Worm (Caenorhabditis elegans) whole organism, L2 larva: ENCODE measurements around the gene ZK177.9.

Experiments
- Y55F3AM.14 ChIP-seq: fragments of 200-800 bp; sonication (Bioruptor generic); optimal IDR thresholded peaks from 2 replicates; lab custom pipeline; 2018; ENCODE audit warnings: mild to moderate bottlenecking, missing genetic modification characterization, missing compliant biosample characterization
- blmp-1 ChIP-seq: sonication (generic microtip); optimal IDR thresholded peaks from 2 replicates; lab custom pipeline; 2017; ENCODE audit warnings: missing genetic modification characterization, mild to moderate bottlenecking, missing compliant biosample characterization, antibody characterized with exemption, moderate library complexity; ENCODE audit not compliant: insufficient read depth
- egl-27 ChIP-seq: sonication (generic microtip); optimal IDR thresholded peaks from 3 replicates; lab custom pipeline; 2017; ENCODE audit warnings: missing biosample characterization, missing genetic modification reagents, missing genetic modification characterization
- lsy-2 ChIP-seq, 2 experiments: fragments of 150-350 bp in 1 of 2; sonication (generic microtip) in 1 of 2; optimal IDR thresholded peaks; 2 replicates each; lab custom pipeline; 2014 to 2017; ENCODE audit warnings: missing biosample characterization in 2 of 2, missing genetic modification characterization in 2 of 2
- nhr-10 ChIP-seq: sonication (generic microtip); optimal IDR thresholded peaks from 2 replicates; lab custom pipeline; 2017; ENCODE audit warnings: missing biosample characterization, missing genetic modification characterization
- nhr-6 ChIP-seq: fragments of 150-350 bp; optimal IDR thresholded peaks from 2 replicates; lab custom pipeline; 2014; ENCODE audit warnings: missing biosample characterization, missing genetic modification characterization

- no peak for TF ChIP-seq egl-27 (tag; lab: Kevin White, UChicago)
- TF ChIP-seq Y55F3AM.14 (GFP tag; lab: Kevin White, UChicago): no peak
- TF ChIP-seq blmp-1 (tag; lab: Kevin White, UChicago): no peak
- TF ChIP-seq nhr-10 (tag; lab: Kevin White, UChicago): no peak
- no peak for TF ChIP-seq lsy-2 (tag; optimal IDR thresholded peaks at IDR 0.05; lab: Kevin White, UChicago)
- TF ChIP-seq nhr-6 (tag; lab: Kevin White, UChicago): no peak
Observed at ce11 chrII:5557134-5557533, 39.6 kb upstream of the ZK177.9 start.
